Fruit fly (Drosophila melanogaster) whole organism, embryonic: ENCODE data around the gene Dred.

Source experiments
- Awh ChIP-seq: fragments of 200-800 bp; sonication (Bioruptor generic); IDR thresholded peaks from 2 replicates; pipeline ENCODE4, ENCODE4 v1.3.6; 2022; ENCODE audit warnings: missing biosample characterization, missing genetic modification characterization
- B-H1 ChIP-seq: fragments of 200-800 bp; sonication (Bioruptor generic); IDR thresholded peaks from 3 replicates; pipeline ENCODE4 v1.3.6; 2022; ENCODE audit warnings: missing biosample characterization, missing genetic modification characterization
- Blimp-1 ChIP-seq: fragments of 200-800 bp; sonication (Bioruptor generic); optimal IDR thresholded peaks from 3 replicates; lab custom pipeline; 2018; ENCODE audit warnings: missing biosample characterization, missing genetic modification characterization, mild to moderate bottlenecking, moderate library complexity, missing genetic modification reagents
- CG10366 ChIP-seq: fragments of 200-800 bp; sonication (Bioruptor generic); IDR thresholded peaks from 2 replicates; pipeline ENCODE4 v1.3.6; 2022; ENCODE audit warnings: missing biosample characterization, missing genetic modification characterization
- CG12236 ChIP-seq: fragments of 200-800 bp; sonication (Bioruptor generic); optimal IDR thresholded peaks from 2 replicates; lab custom pipeline; 2016; ENCODE audit warnings: missing biosample characterization, missing genetic modification characterization
- CG12769 ChIP-seq: fragments of 200-800 bp; sonication (Bioruptor generic); optimal IDR thresholded peaks from 2 replicates; lab custom pipeline; 2019; ENCODE audit warnings: missing biosample characterization, mild to moderate bottlenecking, missing genetic modification characterization, moderate library complexity
- CG13287 ChIP-seq: fragments of 200-800 bp; sonication (Bioruptor generic); IDR thresholded peaks from 2 replicates; pipeline ENCODE4 v1.3.6; 2022; ENCODE audit warnings: missing biosample characterization, missing genetic modification characterization; ENCODE audit not compliant: partially characterized antibody
- CG13894 ChIP-seq: fragments of 200-800 bp; sonication (Bioruptor generic); optimal IDR thresholded peaks from 3 replicates; lab custom pipeline; 2018; ENCODE audit warnings: missing biosample characterization, mild to moderate bottlenecking, missing genetic modification characterization, moderate library complexity
- CG14441 ChIP-seq: fragments of 200-800 bp; sonication (Bioruptor generic); IDR thresholded peaks from 2 replicates; pipeline ENCODE4 v1.3.6; 2022; ENCODE audit warnings: missing biosample characterization, missing genetic modification characterization
- CG14667 ChIP-seq: fragments of 200-800 bp; sonication (Bioruptor generic); IDR thresholded peaks from 2 replicates; pipeline ENCODE4 v1.3.6; 2022; ENCODE audit warnings: missing biosample characterization, missing genetic modification characterization
- CG15269 ChIP-seq: fragments of 200-800 bp; sonication (Bioruptor generic); optimal IDR thresholded peaks from 2 replicates; lab custom pipeline; 2018; ENCODE audit warnings: missing biosample characterization, mild to moderate bottlenecking, missing genetic modification characterization, moderate library complexity
- CG1602 ChIP-seq: fragments of 200-800 bp; sonication (Bioruptor generic); optimal IDR thresholded peaks from 3 replicates; lab custom pipeline; 2016; ENCODE audit warnings: missing biosample characterization, missing genetic modification characterization
- CG16863 ChIP-seq: fragments of 200-800 bp; sonication (Bioruptor generic); optimal IDR thresholded peaks from 3 replicates; lab custom pipeline; 2016; ENCODE audit warnings: missing biosample characterization, missing genetic modification characterization
- CG17568 ChIP-seq: fragments of 200-800 bp; sonication (Bioruptor generic); optimal IDR thresholded peaks from 2 replicates; lab custom pipeline; 2018; ENCODE audit warnings: missing biosample characterization, mild to moderate bottlenecking, missing genetic modification characterization, moderate library complexity
- CG31224 ChIP-seq: fragments of 200-800 bp; sonication (Bioruptor generic); IDR thresholded peaks from 2 replicates; pipeline ENCODE4 v1.3.6; 2022; ENCODE audit warnings: missing biosample characterization, missing genetic modification characterization
- CG34422 ChIP-seq: fragments of 200-800 bp; sonication (Bioruptor generic); IDR thresholded peaks from 3 replicates; pipeline ENCODE4 v1.3.6; 2022; ENCODE audit warnings: missing biosample characterization, missing genetic modification characterization
- CG6175 ChIP-seq: fragments of 200-800 bp; sonication (Bioruptor generic); IDR thresholded peaks from 3 replicates; pipeline ENCODE4 v1.3.6; 2022; ENCODE audit warnings: missing biosample characterization, missing genetic modification characterization
- CoRest ChIP-seq: fragments of 200-800 bp; sonication (Bioruptor generic); optimal IDR thresholded peaks from 3 replicates; lab custom pipeline; 2018; ENCODE audit warnings: missing biosample characterization, mild to moderate bottlenecking, missing genetic modification characterization, moderate library complexity
- D19A ChIP-seq: fragments of 200-800 bp; optimal IDR thresholded peaks from 3 replicates; lab custom pipeline; 2019; ENCODE audit warnings: missing biosample characterization, mild to moderate bottlenecking, missing genetic modification characterization, moderate library complexity
- Dip3 ChIP-seq: fragments of 200-800 bp; sonication (Bioruptor generic); optimal IDR thresholded peaks from 3 replicates; lab custom pipeline; 2016; ENCODE audit warnings: missing biosample characterization, missing genetic modification characterization
- Dll ChIP-seq: fragments of 200-800 bp; sonication (Bioruptor generic); IDR thresholded peaks from 4 replicates; pipeline ENCODE4 v1.3.6; 2022; ENCODE audit warnings: missing biosample characterization, missing genetic modification characterization; ENCODE audit not compliant: partially characterized antibody
- E2f2 ChIP-seq: fragments of 200-800 bp; sonication (Bioruptor generic); IDR thresholded peaks from 2 replicates; pipeline ENCODE4 v1.3.6; 2022; ENCODE audit warnings: missing biosample characterization, missing genetic modification characterization
- GATAe ChIP-seq: fragments of 200-800 bp; sonication (Bioruptor generic); conservative IDR thresholded peaks from 2 replicates; pipeline ENCODE4 v1.3.6; 2022; ENCODE audit warnings: missing biosample characterization, missing genetic modification characterization
- HHEX ChIP-seq: fragments of 200-800 bp; sonication (Bioruptor generic); optimal IDR thresholded peaks from 3 replicates; lab custom pipeline; 2017; ENCODE audit warnings: missing biosample characterization, mild to moderate bottlenecking, missing genetic modification characterization, missing genetic modification reagents
- Hmx ChIP-seq: fragments of 200-800 bp; sonication (Bioruptor generic); optimal IDR thresholded peaks from 2 replicates; lab custom pipeline; 2016; ENCODE audit warnings: missing biosample characterization, missing genetic modification characterization
- Med ChIP-seq: fragments of 200-800 bp; sonication (Bioruptor generic); peaks from one replicate; lab custom pipeline; 2016; ENCODE audit warnings: missing biosample characterization, missing genetic modification characterization, mild to moderate bottlenecking, inconsistent platforms, moderate library complexity
- NFAT ChIP-seq: fragments of 200-800 bp; sonication (Bioruptor generic); IDR thresholded peaks from 2 replicates; pipeline ENCODE4 v1.3.6; 2022; ENCODE audit warnings: missing biosample characterization, missing genetic modification characterization
- Pdp1 ChIP-seq, 2 experiments: fragments of 200-800 bp; sonication (Bioruptor generic); optimal IDR thresholded peaks; 3 replicates each; lab custom pipeline; 2016; ENCODE audit warnings: missing biosample characterization in 2 of 2, missing genetic modification characterization in 2 of 2, mild to moderate bottlenecking in 1 of 2, moderate library complexity in 1 of 2
- amos ChIP-seq: fragments of 200-800 bp; sonication (Bioruptor generic); IDR thresholded peaks from 2 replicates; pipeline ENCODE4 v1.3.6; 2022; ENCODE audit warnings: missing biosample characterization, missing genetic modification characterization; ENCODE audit not compliant: partially characterized antibody
- ato ChIP-seq: fragments of 200-800 bp; sonication (Bioruptor generic); IDR thresholded peaks from 2 replicates; pipeline ENCODE4 v1.3.6; 2022; ENCODE audit warnings: missing biosample characterization, missing genetic modification characterization; ENCODE audit not compliant: partially characterized antibody
- eve ChIP-seq, 2 experiments: fragments of >200 bp; optimal IDR thresholded peaks; 2 replicates each; lab custom pipeline; 2017; ENCODE audit warnings: missing biosample characterization in 2 of 2, missing genetic modification characterization in 2 of 2
- fd102C ChIP-seq: fragments of 200-800 bp; sonication (Bioruptor generic); optimal IDR thresholded peaks from 2 replicates; lab custom pipeline; 2018; ENCODE audit warnings: missing biosample characterization, mild to moderate bottlenecking, missing genetic modification characterization, moderate library complexity
- fru ChIP-seq: fragments of >200 bp; optimal IDR thresholded peaks from 2 replicates; lab custom pipeline; 2017
- gsb ChIP-seq: fragments of 200-800 bp; sonication (Bioruptor generic); IDR thresholded peaks from 2 replicates; pipeline ENCODE4 v1.3.6; 2022; ENCODE audit warnings: missing biosample characterization, missing genetic modification characterization
- gt ChIP-seq: fragments of 200-800 bp; sonication (Bioruptor generic); IDR thresholded peaks from 2 replicates; pipeline ENCODE4 v1.3.6; 2022; ENCODE audit warnings: missing biosample characterization, missing genetic modification characterization
- hb ChIP-seq: fragments of 200-800 bp; sonication (Bioruptor generic); IDR thresholded peaks from 3 replicates; pipeline ENCODE4 v1.3.6; 2022; ENCODE audit warnings: missing biosample characterization, missing genetic modification characterization; ENCODE audit not compliant: partially characterized antibody
- kay ChIP-seq: fragments of 200-800 bp; sonication (Bioruptor generic); optimal IDR thresholded peaks from 2 replicates; lab custom pipeline; 2016; ENCODE audit warnings: missing biosample characterization, missing genetic modification characterization
- ken ChIP-seq: fragments of 200-800 bp; sonication (Bioruptor generic); IDR thresholded peaks from 3 replicates; pipeline ENCODE4 v1.3.6; 2022; ENCODE audit warnings: missing biosample characterization, missing genetic modification characterization
- lilli ChIP-seq: fragments of 200-800 bp; sonication (Bioruptor generic); optimal IDR thresholded peaks from 3 replicates; lab custom pipeline; 2016; ENCODE audit warnings: missing biosample characterization, missing genetic modification characterization
- sd ChIP-seq: fragments of 200-800 bp; sonication (Bioruptor generic); optimal IDR thresholded peaks from 3 replicates; lab custom pipeline; 2018; ENCODE audit warnings: missing biosample characterization, mild to moderate bottlenecking, missing genetic modification characterization, moderate library complexity
- sens ChIP-seq: fragments of 200-800 bp; sonication (Bioruptor generic); peaks from one replicate; lab custom pipeline; 2016; ENCODE audit warnings: missing biosample characterization, missing genetic modification characterization
- sens-2 ChIP-seq: fragments of 200-800 bp; sonication (Bioruptor generic); IDR thresholded peaks from 2 replicates; pipeline ENCODE4 v1.3.6; 2022; ENCODE audit warnings: missing biosample characterization, missing genetic modification characterization
- slp2 ChIP-seq: fragments of 200-800 bp; sonication (Bioruptor generic); optimal IDR thresholded peaks from 2 replicates; lab custom pipeline; 2016; ENCODE audit warnings: missing biosample characterization, missing genetic modification characterization
- stwl ChIP-seq: fragments of 200-800 bp; sonication (Bioruptor generic); optimal IDR thresholded peaks from 3 replicates; lab custom pipeline; 2018; ENCODE audit warnings: missing biosample characterization, mild to moderate bottlenecking, missing genetic modification characterization, moderate library complexity
- sug ChIP-seq: fragments of 200-800 bp; optimal IDR thresholded peaks from 2 replicates; lab custom pipeline; 2019; ENCODE audit warnings: missing biosample characterization, mild to moderate bottlenecking, missing genetic modification characterization, moderate library complexity
- ttk ChIP-seq: fragments of 200-800 bp; sonication (Bioruptor generic); IDR thresholded peaks from 2 replicates; pipeline ENCODE4 v2.1.2; 2022; ENCODE audit warnings: missing biosample characterization, missing genetic modification characterization
- vvl ChIP-seq: fragments of 200-800 bp; sonication (Bioruptor generic); IDR thresholded peaks from 2 replicates; pipeline ENCODE4 v1.3.6; 2022; ENCODE audit warnings: missing biosample characterization, missing genetic modification characterization
- wdn ChIP-seq: fragments of 200-800 bp; sonication (Bioruptor generic); IDR thresholded peaks from 2 replicates; pipeline ENCODE4 v1.3.6; 2022; ENCODE audit warnings: missing biosample characterization, missing genetic modification characterization

Dred gene

DNA sequence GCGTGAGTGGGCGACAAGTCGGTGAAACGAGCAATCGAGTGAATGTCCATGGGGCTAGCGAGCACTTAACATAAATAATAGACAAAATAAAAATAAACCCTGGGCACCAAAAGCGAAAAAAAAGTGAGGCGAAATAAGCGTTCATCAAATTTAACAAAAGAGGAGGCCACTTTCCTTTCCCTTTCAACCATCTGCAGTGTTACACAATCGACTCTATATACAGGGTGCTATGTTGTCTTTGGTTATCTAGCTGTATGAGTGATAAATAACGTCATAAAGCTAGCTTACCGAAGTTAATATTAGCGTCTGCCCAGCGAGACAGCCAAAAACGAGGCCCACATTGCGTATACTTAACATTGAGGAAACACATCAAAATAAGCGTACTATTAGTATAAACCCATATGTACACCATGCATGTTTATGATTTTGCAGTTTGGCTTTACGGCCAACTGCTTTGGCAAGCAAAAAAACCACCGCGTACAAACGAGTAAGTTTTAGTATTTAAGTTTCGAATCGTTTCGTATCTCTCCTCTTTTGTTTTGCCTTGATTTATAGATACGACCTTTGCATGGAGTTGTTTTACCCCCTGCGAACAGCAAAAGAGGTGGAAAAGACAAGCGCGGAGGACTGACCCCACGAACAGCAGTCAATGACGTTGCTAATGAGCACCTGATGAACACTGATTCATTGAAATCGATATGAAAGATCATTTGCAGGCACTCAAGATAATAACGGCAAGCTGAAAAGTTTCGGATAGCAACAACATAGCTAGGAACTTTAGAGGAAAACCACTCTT lies 21.1 kb upstream of the Dred start:
- TF ChIP-seq Pdp1 (GFP tag; optimal IDR thresholded peaks at IDR 0.05; lab: Kevin White, UChicago): peak in 1 of 2 experiments; percentile 65
- peak; percentile 50 for TF ChIP-seq Med (GFP tag; lab: Kevin White, UChicago)
- peak in 1 of 2 experiments; percentile 75 for TF ChIP-seq eve (GFP tag; optimal IDR thresholded peaks at IDR 0.05; lab: Kevin White, UChicago)
- TF ChIP-seq E2f2: no peak
- 0 out of 2 replicates have a peak, but pooled peaks have one; percentile 8 for TF ChIP-seq CG10366 (GFP tag; lab: Robert Waterston, UW)
- no peak for TF ChIP-seq NFAT (GFP tag; lab: Robert Waterston, UW)
- TF ChIP-seq sug (tag; lab: Kevin White, UChicago): peak; percentile 73
- TF ChIP-seq gt (GFP tag; lab: Robert Waterston, UW): no peak
- TF ChIP-seq GATAe (GFP tag; lab: Robert Waterston, UW): no peak
- TF ChIP-seq HHEX (GFP tag; lab: Kevin White, UChicago): no peak
- peak; percentile 48 for TF ChIP-seq sens (GFP tag; lab: Kevin White, UChicago)
- no peak for TF ChIP-seq CG14667 (GFP tag; lab: Robert Waterston, UW)
- TF ChIP-seq ttk (GFP tag; lab: Robert Waterston, UW): no peak
- peak; percentile 75 for TF ChIP-seq Awh (GFP tag; lab: Robert Waterston, UW)
- peak; percentile 62 for TF ChIP-seq Blimp-1 (GFP tag; lab: Kevin White, UChicago)
- TF ChIP-seq lilli (GFP tag; lab: Kevin White, UChicago): no peak
- no peak for TF ChIP-seq CG15269
- TF ChIP-seq stwl (tag; lab: Kevin White, UChicago): no peak
- no peak for TF ChIP-seq CG14441 (GFP tag; lab: Robert Waterston, UW)
- TF ChIP-seq Hmx (GFP tag; lab: Kevin White, UChicago): no peak
- no peak for TF ChIP-seq CG16863 (GFP tag; lab: Kevin White, UChicago)
- TF ChIP-seq CG12236: no peak
- 0 out of 3 replicates have a peak, but pooled peaks have one; percentile 18 for TF ChIP-seq ken (GFP tag; lab: Robert Waterston, UW)
- TF ChIP-seq sens-2 (GFP tag; lab: Robert Waterston, UW): no peak
- TF ChIP-seq, all 482 proteins: peak for 9

DNA sequence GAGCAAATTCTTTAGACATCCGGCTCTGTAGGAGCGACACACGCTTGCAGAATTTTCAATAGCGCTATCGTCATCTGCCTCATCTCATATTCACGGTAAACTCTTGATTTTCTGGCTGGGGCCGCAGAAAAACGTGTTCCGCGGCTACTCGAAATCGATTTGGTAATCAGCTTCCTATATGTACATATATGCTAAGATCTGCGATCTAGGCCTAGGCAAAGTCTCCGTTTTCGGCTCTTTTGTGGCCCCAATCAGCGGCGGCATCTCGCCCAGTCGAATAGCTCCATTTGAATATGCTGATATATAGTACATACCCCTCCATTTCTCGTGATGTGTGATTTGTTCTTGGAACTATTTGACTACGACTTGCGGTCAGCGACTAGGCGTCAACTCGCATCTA lies 19.0 kb upstream of the Dred start:
- TF ChIP-seq CG34422 (GFP tag; lab: Robert Waterston, UW): peak; percentile 12; the same call in 1 of the 3 replicates
- TF ChIP-seq wdn (GFP tag; lab: Robert Waterston, UW): no peak
- TF ChIP-seq sd (tag; lab: Kevin White, UChicago): peak; percentile 55
- TF ChIP-seq CG17568: no peak
- TF ChIP-seq slp2 (GFP tag; lab: Kevin White, UChicago): no peak
- TF ChIP-seq gsb: no peak
- TF ChIP-seq CG12769 (tag; lab: Kevin White, UChicago): peak; percentile 45
- TF ChIP-seq D19A (tag; lab: Kevin White, UChicago): no peak
- no peak for TF ChIP-seq kay (GFP tag; lab: Kevin White, UChicago)
- TF ChIP-seq CG31224 (GFP tag; lab: Robert Waterston, UW): peak; percentile 73
- no peak for TF ChIP-seq CG1602 (GFP tag; lab: Kevin White, UChicago)
- no peak for TF ChIP-seq fd102C (GFP tag; lab: Kevin White, UChicago)
- no peak for TF ChIP-seq fru (lab: Kevin White, UChicago)
- TF ChIP-seq ttk (GFP tag; lab: Robert Waterston, UW): no peak
- TF ChIP-seq CG13287 (GFP tag; lab: Robert Waterston, UW): no peak
- no peak for TF ChIP-seq Dip3 (GFP tag; lab: Kevin White, UChicago)
- TF ChIP-seq ato: no peak
- peak; percentile 24; the same call in 1 of the 2 replicates for TF ChIP-seq vvl
- TF ChIP-seq CG13894 (tag; lab: Kevin White, UChicago): peak; percentile 99
- TF ChIP-seq amos (GFP tag; lab: Robert Waterston, UW): no peak
- no peak for TF ChIP-seq hb
- no peak for TF ChIP-seq CoRest (tag; lab: Kevin White, UChicago)
- TF ChIP-seq CG6175 (GFP tag; lab: Robert Waterston, UW): no peak
- TF ChIP-seq Awh (GFP tag; lab: Robert Waterston, UW): no peak
- no peak for TF ChIP-seq B-H1 (GFP tag; lab: Robert Waterston, UW)
- TF ChIP-seq Dll (GFP tag; lab: Robert Waterston, UW): no peak
